3 fruit fly cellular contexts compared by ENCODE assay signal in genomic region chr3L:2402206-2402605, dm6.
TF ChIP-seq lines count a peak whose summit lies in the region.

No protein-coding gene starts in this region.

- no peak for TF ChIP-seq CTCF in whole organism, embryonic (GFP tag; optimal IDR thresholded peaks at IDR 0.05; lab: Kevin White, UChicago)

TF ChIP-seq in whole organism, adult, 20 proteins besides CTCF, POLR2A, EP300 and RAD21:
- TF ChIP-seq cic (GFP tag; optimal IDR thresholded peaks at IDR 0.05; lab: Kevin White, UChicago) = peak; percentile 31
- peak; percentile 11 for TF ChIP-seq CG33017 (tag; optimal IDR thresholded peaks at IDR 0.05; lab: Kevin White, UChicago)
- TF ChIP-seq pad (GFP tag; optimal IDR thresholded peaks at IDR 0.05; lab: Kevin White, UChicago) = no peak
- no peak for TF ChIP-seq CG1620 (GFP tag; optimal IDR thresholded peaks at IDR 0.05; lab: Kevin White, UChicago)
TF ChIP-seq in whole organism, adult: peak in this region for 2.

TF ChIP-seq in whole organism, embryonic, 481 proteins besides CTCF, POLR2A, EP300 and RAD21:
- TF ChIP-seq exex (tag; optimal IDR thresholded peaks at IDR 0.05; lab: Kevin White, UChicago) = peak; percentile 54
- TF ChIP-seq Deaf1 (tag; optimal IDR thresholded peaks at IDR 0.05; lab: Kevin White, UChicago) = peak; percentile 18
- peak; percentile 45 for TF ChIP-seq sug (tag; optimal IDR thresholded peaks at IDR 0.05; lab: Kevin White, UChicago)
- peak; percentile 73 for TF ChIP-seq mirr (GFP tag; optimal IDR thresholded peaks at IDR 0.05; lab: Kevin White, UChicago)
- TF ChIP-seq CG16863 (GFP tag; optimal IDR thresholded peaks at IDR 0.05; lab: Kevin White, UChicago) = no peak
- TF ChIP-seq cad (GFP tag; optimal IDR thresholded peaks at IDR 0.05; lab: Kevin White, UChicago) = no peak
- TF ChIP-seq chinmo (GFP tag; IDR thresholded peaks at IDR 0.05; lab: Robert Waterston, UW; ENCODE audit: partially characterized antibody) = 0 out of 4 replicates have a peak, but pooled peaks have one; percentile 53
- TF ChIP-seq CG13424 (tag; optimal IDR thresholded peaks at IDR 0.05; lab: Kevin White, UChicago) = no peak
- peak; percentile 68 for TF ChIP-seq grn (GFP tag; optimal IDR thresholded peaks at IDR 0.05; lab: Kevin White, UChicago)
- no peak for TF ChIP-seq Sry-β (GFP tag; optimal IDR thresholded peaks at IDR 0.05; lab: Kevin White, UChicago)
- TF ChIP-seq Med (GFP tag; lab: Kevin White, UChicago) = peak; percentile 47
- TF ChIP-seq CG34376 (GFP tag; optimal IDR thresholded peaks at IDR 0.05; lab: Kevin White, UChicago) = peak; percentile 70
- TF ChIP-seq CG3281 (GFP tag; optimal IDR thresholded peaks at IDR 0.05; lab: Kevin White, UChicago) = peak; percentile 5
- TF ChIP-seq GATAe (GFP tag; conservative IDR thresholded peaks at IDR 0.05; lab: Robert Waterston, UW) = peak; percentile 18; the same call in 1 of the 2 replicates
- peak; percentile 55 for TF ChIP-seq sens (GFP tag; lab: Kevin White, UChicago)
- peak; percentile 43 for TF ChIP-seq Fer1 (GFP tag; optimal IDR thresholded peaks at IDR 0.05; lab: Kevin White, UChicago)

TF ChIP-seq in whole organism, wandering third instar larva, 38 proteins besides CTCF, POLR2A, EP300 and RAD21:
- TF ChIP-seq lola (GFP tag; optimal IDR thresholded peaks at IDR 0.05; lab: Kevin White, UChicago) (no peak), fru (GFP tag; optimal IDR thresholded peaks at IDR 0.05; lab: Kevin White, UChicago) (peak; percentile 22), CrebA (GFP tag; optimal IDR thresholded peaks at IDR 0.05; lab: Kevin White, UChicago; ENCODE audit: borderline replicate concordance) (peak; percentile 52)
